Worm (Caenorhabditis elegans): ENCODE measurements around the gene ZK185.3.

DNA sequence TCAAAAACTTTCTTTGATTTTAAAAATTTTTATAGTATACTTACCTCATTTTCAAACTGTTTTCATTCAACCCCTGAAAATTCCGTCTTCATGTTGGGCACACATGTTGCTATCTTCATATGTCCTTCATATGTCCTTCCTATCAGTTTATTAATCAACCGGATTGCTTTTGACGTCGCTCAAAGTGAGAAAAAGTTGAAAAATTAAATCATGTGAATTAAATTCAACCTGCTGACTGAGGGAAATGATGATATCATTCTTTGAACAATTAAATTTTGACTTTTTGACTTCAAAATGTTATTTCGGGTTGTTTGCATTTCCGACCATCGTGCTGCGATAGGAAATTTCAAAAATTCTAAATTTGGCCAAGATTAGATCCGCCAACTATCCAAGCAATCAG is 45.7 kb downstream of the ZK185.3 start:
- TF ChIP-seq pha-4 (tag; optimal IDR thresholded peaks at IDR 0.05) (no peak), ahr-1 (tag; optimal IDR thresholded peaks at IDR 0.05) (no peak), eyg-1 (tag; optimal IDR thresholded peaks at IDR 0.05) (no peak)

Measured in whole organism, late embryonic.